Fruit fly (Drosophila melanogaster): ENCODE data around the gene Arglu1.

Arglu1 gene

dm6 chr2L:9915011-9915850 lies 22.7 kb downstream of the Arglu1 start, which contains the start of gene yip2 (continued):
- TF ChIP-seq CG14050 (GFP tag; IDR thresholded peaks at IDR 0.05) (peak; percentile 47; the same call in 1 of the 3 replicates), Hand (GFP tag; optimal IDR thresholded peaks at IDR 0.05) (peak; percentile 54), ham (GFP tag; IDR thresholded peaks at IDR 0.05) (no peak), CG1024 (GFP tag; IDR thresholded peaks at IDR 0.05) (0 out of 2 replicates have a peak, but pooled peaks have one; percentile 23), al (GFP tag; IDR thresholded peaks at IDR 0.05) (no peak; the same call in 1 of the 2 replicates), psq (GFP tag; optimal IDR thresholded peaks at IDR 0.05) (no peak), eve (GFP tag; optimal IDR thresholded peaks at IDR 0.05) (no peak), CG16815 (GFP tag; optimal IDR thresholded peaks at IDR 0.05) (no peak), CTCF (GFP tag; optimal IDR thresholded peaks at IDR 0.05) (peak; percentile 68), CG13424 (tag; optimal IDR thresholded peaks at IDR 0.05) (peak; percentile 73), hb (GFP tag; IDR thresholded peaks at IDR 0.05; ENCODE audit: partially characterized antibody) (no peak), aop (GFP tag; IDR thresholded peaks at IDR 0.05) (no peak), CG6791 (GFP tag; IDR thresholded peaks at IDR 0.05; ENCODE audit: partially characterized antibody) (no peak), MBD-R2 (GFP tag; IDR thresholded peaks at IDR 0.05) (peak; percentile 32; the same call in 1 of the 2 replicates)

- TF ChIP-seq Nf-YC (tag; optimal IDR thresholded peaks at IDR 0.05) (peak; percentile 35), TFAM (GFP tag; optimal IDR thresholded peaks at IDR 0.05) (no peak), CG10959 (GFP tag; IDR thresholded peaks at IDR 0.05) (no peak), yki (optimal IDR thresholded peaks at IDR 0.05) (no peak), chif (GFP tag; optimal IDR thresholded peaks at IDR 0.05) (no peak), CG9817 (tag; optimal IDR thresholded peaks at IDR 0.05) (no peak), D (optimal IDR thresholded peaks at IDR 0.05) (no peak), D (GFP tag; optimal IDR thresholded peaks at IDR 0.05) (no peak), CG13296 (GFP tag; optimal IDR thresholded peaks at IDR 0.05) (no peak), Hmx (GFP tag; optimal IDR thresholded peaks at IDR 0.05) (no peak), CG12391 (tag; optimal IDR thresholded peaks at IDR 0.05) (peak; percentile 22), CG12219 (GFP tag; optimal IDR thresholded peaks at IDR 0.05) (no peak), chm (GFP tag; IDR thresholded peaks at IDR 0.05) (no peak), Fer3 (tag; optimal IDR thresholded peaks at IDR 0.05) (no peak), CG10979 (tag; optimal IDR thresholded peaks at IDR 0.05) (no peak), CG11560 (tag; IDR thresholded peaks at IDR 0.05) (no peak), Aef1 (GFP tag; IDR thresholded peaks at IDR 0.05) (no peak), CG17568 (GFP tag; optimal IDR thresholded peaks at IDR 0.05) (no peak), Pdp1 (GFP tag; optimal IDR thresholded peaks at IDR 0.05) (peak in 1 of 2 experiments; percentile 37), unpg (GFP tag; optimal IDR thresholded peaks at IDR 0.05) (no peak), Gug (GFP tag; IDR thresholded peaks at IDR 0.05) (peak; percentile 39; the same call in 2 of the 4 replicates), sug (tag; optimal IDR thresholded peaks at IDR 0.05) (peak; percentile 9), gcm2 (GFP tag; optimal IDR thresholded peaks at IDR 0.05) (no peak), Antp (GFP tag; optimal IDR thresholded peaks at IDR 0.05) (no peak), CG12071 (GFP tag; optimal IDR thresholded peaks at IDR 0.05) (no peak), Sry-δ (GFP tag; optimal IDR thresholded peaks at IDR 0.05) (peak; percentile 28), CG11398 (GFP tag; optimal IDR thresholded peaks at IDR 0.05) (no peak), sens (GFP tag) (peak; percentile 76), fd64A (GFP tag; optimal IDR thresholded peaks at IDR 0.05) (no peak), dpn (GFP tag; optimal IDR thresholded peaks at IDR 0.05) (no peak), CG3847 (GFP tag; IDR thresholded peaks at IDR 0.05) (peak; percentile 39; the same call in 1 of the 2 replicates), CG18262 (tag; optimal IDR thresholded peaks at IDR 0.05) (no peak), CG4854 (GFP tag; optimal IDR thresholded peaks at IDR 0.05) (no peak), CG4328 (GFP tag; optimal IDR thresholded peaks at IDR 0.05) (no peak), al (GFP tag; IDR thresholded peaks at IDR 0.05) (no peak), Max (GFP tag; optimal IDR thresholded peaks at IDR 0.05) (peak; percentile 5)
These were observed 25.2 kb downstream of the Arglu1 start, which contains the start of the genes Etl1 and Srp54 for dm6 chr2L:9912570-9913260. Gene Etl1 (minus strand): TSS chr2L:9912608. Gene Srp54 (plus strand): TSS chr2L:9912911.
